Fruit fly (Drosophila melanogaster): Measurements from ENCODE around the gene CG5910.

Gene CG5910

DNA sequence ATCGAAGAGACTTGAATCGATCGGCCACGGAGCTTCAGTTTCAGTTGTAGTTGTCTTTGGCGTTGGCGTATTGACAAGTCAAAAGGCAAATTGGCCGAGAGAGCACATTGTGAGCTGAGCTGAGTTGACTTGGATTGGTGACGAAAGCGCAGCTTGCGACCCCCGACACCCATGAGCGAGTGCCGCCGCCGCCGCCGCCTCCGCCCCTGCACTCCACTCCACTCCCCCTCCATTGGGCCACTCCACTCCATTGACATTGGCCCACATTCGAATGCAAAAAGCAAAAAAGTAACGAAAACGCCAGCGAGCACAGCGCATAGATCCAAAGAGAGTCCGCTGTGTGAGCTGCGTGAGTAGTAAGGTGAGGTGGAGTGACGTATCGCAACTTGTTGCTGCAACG lies 44.4 kb upstream of the CG5910 start:
- TF ChIP-seq psq (GFP tag; optimal IDR thresholded peaks at IDR 0.05) (no peak), CG9705 (GFP tag; optimal IDR thresholded peaks at IDR 0.05) (no peak), usp (GFP tag; optimal IDR thresholded peaks at IDR 0.05) (no peak)

DNA sequence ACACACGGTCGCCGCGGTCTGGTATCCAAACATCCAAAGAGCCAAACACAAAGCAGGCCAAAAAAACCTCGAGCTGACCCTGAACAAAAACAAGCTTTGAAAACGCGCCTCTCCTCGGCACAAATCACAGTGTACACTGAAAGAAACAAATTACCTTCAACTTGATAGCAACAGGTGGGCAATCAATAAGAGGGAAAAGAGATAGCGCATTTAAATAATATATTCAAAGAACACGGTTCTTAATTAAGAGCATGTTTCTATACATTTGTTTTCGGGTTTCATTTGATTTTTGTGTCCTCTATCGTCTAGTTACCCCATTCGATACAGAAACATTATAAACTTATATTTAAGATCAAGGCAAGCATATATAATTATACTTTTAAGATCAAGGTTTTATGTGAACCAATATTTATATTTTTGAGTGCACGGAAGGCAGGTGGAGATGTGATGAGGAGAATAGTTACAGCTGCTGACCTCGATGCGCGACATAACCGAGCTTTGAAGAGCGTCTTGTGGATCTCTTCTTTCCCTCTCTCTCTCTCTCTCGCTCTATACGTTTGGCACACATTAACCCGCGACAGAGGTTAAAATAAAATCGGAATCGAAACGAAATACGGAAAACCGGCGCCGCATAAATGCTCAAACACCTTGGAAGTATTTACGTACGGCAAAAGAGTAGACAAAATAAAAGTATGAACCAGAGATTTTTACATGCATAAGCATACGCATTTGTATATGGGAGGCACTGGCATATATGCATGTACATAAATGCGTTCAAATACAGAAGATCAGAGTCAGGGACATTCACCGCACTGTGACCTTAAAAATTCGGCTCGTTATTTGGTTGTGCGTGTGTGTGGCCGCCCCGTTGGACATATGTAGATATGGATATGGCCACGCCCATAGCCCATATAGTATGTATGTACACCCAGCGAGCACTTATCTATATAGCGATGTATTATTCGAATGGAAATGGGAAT lies 43.7 kb upstream of the CG5910 start:
- peak; percentile 25 for TF ChIP-seq Hnf4 (GFP tag; optimal IDR thresholded peaks at IDR 0.05)
- TF ChIP-seq jim (GFP tag; optimal IDR thresholded peaks at IDR 0.05), result no peak
- TF ChIP-seq br (GFP tag; optimal IDR thresholded peaks at IDR 0.05), result peak; percentile 69
- TF ChIP-seq Jra (GFP tag; optimal IDR thresholded peaks at IDR 0.05), result peak; percentile 17
- TF ChIP-seq sv (GFP tag; optimal IDR thresholded peaks at IDR 0.05), result peak; percentile 82
- TF ChIP-seq Rel (GFP tag; optimal IDR thresholded peaks at IDR 0.05), result no peak
- TF ChIP-seq Rel (tag; optimal IDR thresholded peaks at IDR 0.05), result no peak
- peak; percentile 60 for TF ChIP-seq Sp1 (GFP tag; optimal IDR thresholded peaks at IDR 0.05)
- TF ChIP-seq rgr (GFP tag; optimal IDR thresholded peaks at IDR 0.05), result peak; percentile 75
- TF ChIP-seq dmrt93B (GFP tag; optimal IDR thresholded peaks at IDR 0.05), result peak; percentile 21
- no peak for TF ChIP-seq lola (GFP tag; optimal IDR thresholded peaks at IDR 0.05)
- TF ChIP-seq woc (GFP tag; optimal IDR thresholded peaks at IDR 0.05), result peak; percentile 55
- TF ChIP-seq h (GFP tag; optimal IDR thresholded peaks at IDR 0.05), result peak; percentile 76
- TF ChIP-seq ey (GFP tag; optimal IDR thresholded peaks at IDR 0.05), result peak; percentile 72
- peak; percentile 59 for TF ChIP-seq psq (GFP tag; optimal IDR thresholded peaks at IDR 0.05)
- no peak for TF ChIP-seq tai (GFP tag; optimal IDR thresholded peaks at IDR 0.05)
- peak; percentile 59 for TF ChIP-seq HLH106 (tag; optimal IDR thresholded peaks at IDR 0.05)
- peak; percentile 66 for TF ChIP-seq OdsH (GFP tag; optimal IDR thresholded peaks at IDR 0.05)
- TF ChIP-seq CG9705 (GFP tag; optimal IDR thresholded peaks at IDR 0.05), result peak; percentile 6
- TF ChIP-seq Hr83 (GFP tag; optimal IDR thresholded peaks at IDR 0.05; ENCODE audit: poor library complexity, severe bottlenecking), result no peak
- peak; percentile 14 for TF ChIP-seq Dif (GFP tag; optimal IDR thresholded peaks at IDR 0.05; ENCODE audit: partially characterized antibody)
- no peak for TF ChIP-seq Myc (optimal IDR thresholded peaks at IDR 0.05)
- peak; percentile 19 for TF ChIP-seq sage (GFP tag; optimal IDR thresholded peaks at IDR 0.05)
- peak; percentile 64 for TF ChIP-seq brk (GFP tag; optimal IDR thresholded peaks at IDR 0.05)
- peak; percentile 69 for TF ChIP-seq fru (GFP tag; optimal IDR thresholded peaks at IDR 0.05)
- TF ChIP-seq dl (GFP tag; optimal IDR thresholded peaks at IDR 0.05; ENCODE audit: insufficient read depth in 1 of 2, partially characterized antibody in 2 of 2), result no peak
- peak in 1 of 2 experiments; percentile 79 for TF ChIP-seq foxo (GFP tag; optimal IDR thresholded peaks at IDR 0.05)

- TF ChIP-seq CG9705 (GFP tag; optimal IDR thresholded peaks at IDR 0.05) (peak; percentile 85), Abd-B (GFP tag; optimal IDR thresholded peaks at IDR 0.05) (no peak), foxo (GFP tag; optimal IDR thresholded peaks at IDR 0.05) (peak; percentile 55 to 91), brk (GFP tag; optimal IDR thresholded peaks at IDR 0.05) (peak; percentile 83), Hr78 (GFP tag; optimal IDR thresholded peaks at IDR 0.05) (no peak), Dif (GFP tag; optimal IDR thresholded peaks at IDR 0.05; ENCODE audit: partially characterized antibody) (no peak), Myc (optimal IDR thresholded peaks at IDR 0.05) (no peak), psq (GFP tag; optimal IDR thresholded peaks at IDR 0.05) (peak; percentile 81), sv (GFP tag; optimal IDR thresholded peaks at IDR 0.05) (peak; percentile 87), dl (GFP tag; optimal IDR thresholded peaks at IDR 0.05; ENCODE audit: insufficient read depth in 1 of 2, partially characterized antibody in 2 of 2) (no peak), ey (GFP tag; optimal IDR thresholded peaks at IDR 0.05) (peak; percentile 89), fru (GFP tag; optimal IDR thresholded peaks at IDR 0.05) (peak; percentile 90), Mio (GFP tag; optimal IDR thresholded peaks at IDR 0.05) (peak; percentile 82), Dfd (GFP tag; optimal IDR thresholded peaks at IDR 0.05) (no peak), jim (GFP tag; optimal IDR thresholded peaks at IDR 0.05) (peak; percentile 18), N (GFP tag; optimal IDR thresholded peaks at IDR 0.05) (no peak), Hr83 (GFP tag; optimal IDR thresholded peaks at IDR 0.05; ENCODE audit: poor library complexity, severe bottlenecking) (peak; percentile 70), usp (GFP tag; optimal IDR thresholded peaks at IDR 0.05) (no peak), CG32264 (GFP tag; optimal IDR thresholded peaks at IDR 0.05) (peak; percentile 49), HLH106 (tag; optimal IDR thresholded peaks at IDR 0.05) (peak; percentile 91), Rel (GFP tag; optimal IDR thresholded peaks at IDR 0.05) (peak; percentile 1), Rel (tag; optimal IDR thresholded peaks at IDR 0.05) (peak; percentile 71), OdsH (GFP tag; optimal IDR thresholded peaks at IDR 0.05) (peak; percentile 91), Jra (GFP tag; optimal IDR thresholded peaks at IDR 0.05) (peak; percentile 71), h (GFP tag; optimal IDR thresholded peaks at IDR 0.05) (peak; percentile 91), pan (optimal IDR thresholded peaks at IDR 0.05) (no peak), woc (GFP tag; optimal IDR thresholded peaks at IDR 0.05) (peak; percentile 83), CrebA (GFP tag; optimal IDR thresholded peaks at IDR 0.05; ENCODE audit: borderline replicate concordance) (no peak), GATAd (GFP tag; optimal IDR thresholded peaks at IDR 0.05) (no peak), dmrt93B (GFP tag; optimal IDR thresholded peaks at IDR 0.05) (peak; percentile 78), tai (GFP tag; optimal IDR thresholded peaks at IDR 0.05) (peak; percentile 79), br (GFP tag; optimal IDR thresholded peaks at IDR 0.05) (peak; percentile 80), lola (GFP tag; optimal IDR thresholded peaks at IDR 0.05) (no peak), Hnf4 (GFP tag; optimal IDR thresholded peaks at IDR 0.05) (peak; percentile 80), dsf (GFP tag; optimal IDR thresholded peaks at IDR 0.05; ENCODE audit: borderline replicate concordance) (no peak), Sp1 (GFP tag; optimal IDR thresholded peaks at IDR 0.05) (peak; percentile 93), sage (GFP tag; optimal IDR thresholded peaks at IDR 0.05) (peak; percentile 83), Vsx2 (GFP tag; optimal IDR thresholded peaks at IDR 0.05; ENCODE audit: partially characterized antibody) (no peak)
These were observed 42.6 kb upstream of the CG5910 start for dm6 chr3L:20399550-20400109.
